Worm (Caenorhabditis elegans): Measurements from ENCODE around the gene ddo-2.
A peak's percentile ranks its signal among the peaks of the same experiment; 100 is the strongest.

Gene ddo-2

ce11 chrV:7431016-7431415 is 4.5 kb downstream of the ddo-2 start, which contains the start of gene srw-71:
TSS of gene srw-71 (minus strand) at chrV:7431116.
- TF ChIP-seq C34B4.2 (tag; optimal IDR thresholded peaks at IDR 0.05) (no peak), fkh-8 (tag; optimal IDR thresholded peaks at IDR 0.05) (peak; percentile 33), mef-2 (tag; optimal IDR thresholded peaks at IDR 0.05) (no peak), ztf-11 (tag; optimal IDR thresholded peaks at IDR 0.05) (no peak), egl-27 (tag; optimal IDR thresholded peaks at IDR 0.05) (no peak), xbp-1 (tag; optimal IDR thresholded peaks at IDR 0.05) (no peak), ztf-4 (tag; optimal IDR thresholded peaks at IDR 0.05) (no peak), nhr-11 (tag; optimal IDR thresholded peaks at IDR 0.05) (peak; percentile 30), lin-35 (GFP tag; optimal IDR thresholded peaks at IDR 0.05) (no peak), ces-1 (GFP tag; optimal IDR thresholded peaks at IDR 0.05) (no peak), pag-3 (tag; optimal IDR thresholded peaks at IDR 0.05; ENCODE audit: borderline replicate concordance, insufficient read depth) (no peak), ets-5 (GFP tag; IDR thresholded peaks at IDR 0.05) (no peak), unc-30 (tag; optimal IDR thresholded peaks at IDR 0.05) (no peak), sox-4 (tag; optimal IDR thresholded peaks at IDR 0.05) (no peak)

- TF ChIP-seq nhr-76 (tag; optimal IDR thresholded peaks at IDR 0.05), result no peak
- TF ChIP-seq nhr-85 (tag), result no peak
- TF ChIP-seq lin-35 (GFP tag; optimal IDR thresholded peaks at IDR 0.05), result no peak
- TF ChIP-seq nhr-71 (tag; optimal IDR thresholded peaks at IDR 0.05), result no peak
- no peak for TF ChIP-seq skn-1 (tag; optimal IDR thresholded peaks at IDR 0.05)
- no peak for TF ChIP-seq elt-2 (tag; optimal IDR thresholded peaks at IDR 0.05)
- TF ChIP-seq ama-1 (optimal IDR thresholded peaks at IDR 0.05), result no peak
- TF ChIP-seq mab-9 (GFP tag; IDR thresholded peaks at IDR 0.05), result no peak
- TF ChIP-seq aly-2 (tag; optimal IDR thresholded peaks at IDR 0.05), result no peak
- no peak for TF ChIP-seq nhr-11 (tag; optimal IDR thresholded peaks at IDR 0.05)
- no peak for TF ChIP-seq C16A3.4 (tag; optimal IDR thresholded peaks at IDR 0.05)
- no peak for TF ChIP-seq pax-3 (tag; optimal IDR thresholded peaks at IDR 0.05)
- TF ChIP-seq swsn-7 (tag; optimal IDR thresholded peaks at IDR 0.05), result no peak
- no peak for TF ChIP-seq unc-86 (tag; optimal IDR thresholded peaks at IDR 0.05)
- no peak for TF ChIP-seq nhr-19 (GFP tag; conservative IDR thresholded peaks at IDR 0.05)
- no peak for TF ChIP-seq sox-4 (tag; optimal IDR thresholded peaks at IDR 0.05)
- no peak for TF ChIP-seq egl-27 (tag; optimal IDR thresholded peaks at IDR 0.05)
- TF ChIP-seq ceh-63 (GFP tag; optimal IDR thresholded peaks at IDR 0.05), result no peak
- no peak for TF ChIP-seq nhr-28 (tag; optimal IDR thresholded peaks at IDR 0.05)
Observed at ce11 chrV:7428880-7429279, 6.6 kb downstream of the ddo-2 start, which contains the start of gene srw-69. TSS of gene srw-69 (minus strand) at chrV:7428980.

- TF ChIP-seq mab-9 (GFP tag; IDR thresholded peaks at IDR 0.05) (no peak), unc-86 (tag; optimal IDR thresholded peaks at IDR 0.05) (no peak), egl-27 (tag; optimal IDR thresholded peaks at IDR 0.05) (no peak), xbp-1 (tag; optimal IDR thresholded peaks at IDR 0.05) (no peak), nhr-28 (tag; optimal IDR thresholded peaks at IDR 0.05) (no peak), snu-23 (GFP tag; optimal IDR thresholded peaks at IDR 0.05) (no peak), tbx-2 (tag; optimal IDR thresholded peaks at IDR 0.05) (no peak), elt-3 (tag; optimal IDR thresholded peaks at IDR 0.05) (no peak), nhr-237 (tag; optimal IDR thresholded peaks at IDR 0.05) (no peak)
Observed at ce11 chrV:7426594-7426993, 8.9 kb downstream of the ddo-2 start, which contains the start of gene srw-68. TSS of gene srw-68 (minus strand) at chrV:7426694.

ce11 chrV:7424336-7424735 is 11.2 kb downstream of the ddo-2 start, which contains the start of gene F18E3.10:
TSS of gene F18E3.10 (minus strand) at chrV:7424436.
- no peak for TF ChIP-seq lin-13 (GFP tag; optimal IDR thresholded peaks at IDR 0.05)
- no peak for TF ChIP-seq nhr-20 (tag; optimal IDR thresholded peaks at IDR 0.05)
- no peak for TF ChIP-seq mef-2 (tag; optimal IDR thresholded peaks at IDR 0.05)
- TF ChIP-seq tlp-1 (tag; optimal IDR thresholded peaks at IDR 0.05), result no peak
- no peak for TF ChIP-seq xbp-1 (tag; optimal IDR thresholded peaks at IDR 0.05)
- no peak for TF ChIP-seq blmp-1 (tag; optimal IDR thresholded peaks at IDR 0.05)
- no peak for TF ChIP-seq jun-1 (tag; optimal IDR thresholded peaks at IDR 0.05)
- TF ChIP-seq mep-1 (tag; optimal IDR thresholded peaks at IDR 0.05), result no peak
- no peak for TF ChIP-seq unc-98 (GFP tag; IDR thresholded peaks at IDR 0.05)
- no peak for TF ChIP-seq efl-3 (GFP tag; optimal IDR thresholded peaks at IDR 0.05)
- TF ChIP-seq nhr-237 (tag; optimal IDR thresholded peaks at IDR 0.05), result no peak
- no peak for TF ChIP-seq unc-86 (tag; optimal IDR thresholded peaks at IDR 0.05)
- TF ChIP-seq egl-13 (tag; optimal IDR thresholded peaks at IDR 0.05), result no peak
- TF ChIP-seq unc-30 (tag; optimal IDR thresholded peaks at IDR 0.05), result no peak
- TF ChIP-seq lin-35 (GFP tag; optimal IDR thresholded peaks at IDR 0.05), result no peak
- TF ChIP-seq ceh-90 (tag; optimal IDR thresholded peaks at IDR 0.05), result no peak
- TF ChIP-seq sox-4 (tag; optimal IDR thresholded peaks at IDR 0.05), result no peak

All from whole organism, L1 larva.